Worm (Caenorhabditis elegans) whole organism, L4 larva: ENCODE results near the gene ugt-60.

Source experiments
- D1046.2 ChIP-seq: fragments of 200-800 bp; sonication (Bioruptor generic); IDR thresholded peaks from 2 replicates; pipeline ENCODE4 v1.3.6; 2022; ENCODE audit warnings: missing genetic modification characterization, missing compliant biosample characterization
- F49E8.2 ChIP-seq: sonication (generic microtip); optimal IDR thresholded peaks from 2 replicates; lab custom pipeline; 2016; ENCODE audit warnings: missing compliant biosample characterization, mild to moderate bottlenecking, missing genetic modification characterization, borderline replicate concordance
- T26A8.4 ChIP-seq: fragments of 200-800 bp; sonication (Bioruptor generic); IDR thresholded peaks from 2 replicates; pipeline ENCODE4 v1.3.6; 2022; ENCODE audit warnings: missing genetic modification characterization, missing compliant biosample characterization
- Y5F2A.4 ChIP-seq: fragments of 200-800 bp; sonication (Bioruptor generic); optimal IDR thresholded peaks from 2 replicates; lab custom pipeline; 2018; ENCODE audit warnings: mild to moderate bottlenecking, missing genetic modification characterization, missing compliant biosample characterization
- Y75B8A.6 ChIP-seq: fragments of 200-800 bp; sonication (Bioruptor generic); IDR thresholded peaks from 2 replicates; pipeline ENCODE4 v1.3.6; 2022; ENCODE audit warnings: missing genetic modification reagents, missing genetic modification characterization, missing compliant biosample characterization
- ceh-20 ChIP-seq: fragments of 200-800 bp; sonication (Bioruptor generic); IDR thresholded peaks from 2 replicates; pipeline ENCODE4 v1.3.6; 2022; ENCODE audit warnings: missing genetic modification reagents, missing genetic modification characterization, missing compliant biosample characterization
- ceh-32 ChIP-seq: sonication (generic microtip); optimal IDR thresholded peaks from 2 replicates; lab custom pipeline; 2016; ENCODE audit warnings: mild to moderate bottlenecking, missing genetic modification characterization, missing compliant biosample characterization; ENCODE audit not compliant: poor library complexity
- ceh-62 ChIP-seq: sonication (generic microtip); optimal IDR thresholded peaks from 2 replicates; lab custom pipeline; 2017; ENCODE audit warnings: missing biosample characterization, missing genetic modification characterization
- ces-1 ChIP-seq: fragments of 150-350 bp; sonication (generic microtip); optimal IDR thresholded peaks from 4 replicates; lab custom pipeline; 2014; ENCODE audit warnings: missing biosample characterization, missing genetic modification reagents, missing genetic modification characterization
- daf-12 ChIP-seq: fragments of 150-350 bp; optimal IDR thresholded peaks from 2 replicates; lab custom pipeline; 2014; ENCODE audit warnings: missing biosample characterization, missing genetic modification reagents, missing genetic modification characterization
- daf-16 ChIP-seq, 3 experiments: sonication (generic microtip); optimal IDR thresholded peaks; 2 replicates each; lab custom pipeline; 2016 to 2017; ENCODE audit warnings: missing genetic modification characterization in 3 of 3, missing genetic modification reagents in 3 of 3, mild to moderate bottlenecking in 2 of 3, missing compliant biosample characterization in 2 of 3, missing biosample characterization in 1 of 3, moderate library complexity in 1 of 3
- dmd-6 ChIP-seq: fragments of 200-800 bp; sonication (Bioruptor generic); IDR thresholded peaks from 2 replicates; pipeline ENCODE4 v1.3.6; 2022; ENCODE audit warnings: missing genetic modification reagents, missing genetic modification characterization, missing compliant biosample characterization
- dmd-9 ChIP-seq: fragments of 200-800 bp; sonication (Bioruptor generic); IDR thresholded peaks from 2 replicates; pipeline ENCODE4 v1.3.6; 2022; ENCODE audit warnings: missing genetic modification reagents, missing genetic modification characterization, missing compliant biosample characterization
- dpl-1 ChIP-seq: fragments of 150-350 bp; optimal IDR thresholded peaks from 2 replicates; lab custom pipeline; 2014; ENCODE audit warnings: missing biosample characterization, missing genetic modification reagents, missing genetic modification characterization
- dve-1 ChIP-seq: sonication (generic microtip); optimal IDR thresholded peaks from 2 replicates; lab custom pipeline; 2017; ENCODE audit warnings: antibody characterized with exemption, mild to moderate bottlenecking, missing genetic modification characterization, missing compliant biosample characterization; ENCODE audit not compliant: insufficient read depth
- egl-27 ChIP-seq: sonication (generic microtip); optimal IDR thresholded peaks from 3 replicates; lab custom pipeline; 2017; ENCODE audit warnings: missing biosample characterization, missing genetic modification reagents, missing genetic modification characterization
- fkh-10 ChIP-seq: fragments of 150-350 bp; optimal IDR thresholded peaks from 2 replicates; lab custom pipeline; 2014; ENCODE audit warnings: missing biosample characterization, missing genetic modification reagents, missing genetic modification characterization
- fos-1 ChIP-seq: fragments of 150-350 bp; optimal IDR thresholded peaks from 2 replicates; lab custom pipeline; 2014; ENCODE audit warnings: missing biosample characterization, missing genetic modification characterization
- jun-1 ChIP-seq: fragments of 150-350 bp; optimal IDR thresholded peaks from 2 replicates; lab custom pipeline; 2014; ENCODE audit warnings: missing biosample characterization, missing genetic modification reagents, missing genetic modification characterization
- lin-15B ChIP-seq: fragments of 150-350 bp; sonication (generic microtip); optimal IDR thresholded peaks from 3 replicates; lab custom pipeline; 2014; ENCODE audit warnings: missing biosample characterization, missing genetic modification characterization
- lin-29 ChIP-seq: fragments of 200-800 bp; sonication (Bioruptor generic); IDR thresholded peaks from 2 replicates; pipeline ENCODE4 v1.3.6; 2022; ENCODE audit warnings: missing genetic modification reagents, missing genetic modification characterization, missing compliant biosample characterization
- lin-39 ChIP-seq: fragments of 150-350 bp; optimal IDR thresholded peaks from 2 replicates; lab custom pipeline; 2014; ENCODE audit warnings: missing biosample characterization, missing genetic modification reagents, missing genetic modification characterization
- lsy-2 ChIP-seq, 2 experiments: fragments of 150-350 bp in 1 of 2; sonication (generic microtip) in 1 of 2; optimal IDR thresholded peaks; 2 replicates each; lab custom pipeline; 2014 to 2017; ENCODE audit warnings: missing biosample characterization in 2 of 2, missing genetic modification characterization in 2 of 2
- madf-9 ChIP-seq: fragments of 200-800 bp; sonication (Bioruptor generic); conservative IDR thresholded peaks from 2 replicates; pipeline ENCODE4 v1.3.6; 2022; ENCODE audit warnings: missing genetic modification reagents, missing genetic modification characterization, missing compliant biosample characterization
- mes-2 ChIP-seq: sonication (generic microtip); optimal IDR thresholded peaks from 2 replicates; lab custom pipeline; 2016; ENCODE audit warnings: missing genotype, mild to moderate bottlenecking, missing genetic modification characterization, missing compliant biosample characterization; ENCODE audit not compliant: poor library complexity, severe bottlenecking
- mxl-2 ChIP-seq: fragments of 200-800 bp; sonication (Bioruptor generic); conservative IDR thresholded peaks from 2 replicates; pipeline ENCODE4 v1.3.6; 2022; ENCODE audit warnings: missing genetic modification reagents, missing genetic modification characterization, missing compliant biosample characterization
- nhr-10 ChIP-seq: fragments of 150-350 bp; optimal IDR thresholded peaks from 2 replicates; lab custom pipeline; 2014; ENCODE audit warnings: missing biosample characterization, missing genetic modification characterization
- nhr-102 ChIP-seq: sonication (generic microtip); optimal IDR thresholded peaks from 2 replicates; lab custom pipeline; 2016; ENCODE audit warnings: mild to moderate bottlenecking, missing genetic modification characterization, moderate library complexity, missing compliant biosample characterization
- nhr-111 ChIP-seq: fragments of 200-800 bp; sonication (Bioruptor generic); optimal IDR thresholded peaks from 2 replicates; lab custom pipeline; 2018; ENCODE audit warnings: mild to moderate bottlenecking, missing genetic modification characterization, missing compliant biosample characterization
- nhr-25 ChIP-seq: sonication (generic microtip); optimal IDR thresholded peaks from 2 replicates; lab custom pipeline; 2017; ENCODE audit warnings: missing genetic modification characterization, mild to moderate bottlenecking, missing compliant biosample characterization, antibody characterized with exemption, moderate library complexity, borderline replicate concordance; ENCODE audit not compliant: insufficient read depth
- nhr-28 ChIP-seq: fragments of 150-350 bp; optimal IDR thresholded peaks from 2 replicates; lab custom pipeline; 2014; ENCODE audit warnings: missing biosample characterization, missing genetic modification characterization
- nhr-42 ChIP-seq: fragments of 200-800 bp; sonication (Bioruptor generic); IDR thresholded peaks from 2 replicates; pipeline ENCODE4 v1.3.6; 2022; ENCODE audit warnings: missing genetic modification characterization, missing compliant biosample characterization
- nhr-48 ChIP-seq: sonication (generic microtip); optimal IDR thresholded peaks from 2 replicates; lab custom pipeline; 2016; ENCODE audit warnings: mild to moderate bottlenecking, missing genetic modification characterization, missing compliant biosample characterization
- nhr-76 ChIP-seq: fragments of 150-350 bp; optimal IDR thresholded peaks from 2 replicates; lab custom pipeline; 2014; ENCODE audit warnings: missing biosample characterization, missing genetic modification characterization
- nhr-77 ChIP-seq: fragments of 150-350 bp; optimal IDR thresholded peaks from 2 replicates; lab custom pipeline; 2014; ENCODE audit warnings: missing biosample characterization, missing genetic modification characterization
- php-3 ChIP-seq: fragments of 200-800 bp; sonication (Bioruptor generic); IDR thresholded peaks from 2 replicates; pipeline ENCODE4 v1.3.6; 2022; ENCODE audit warnings: missing genetic modification reagents, missing genetic modification characterization, missing compliant biosample characterization
- pqm-1 ChIP-seq: sonication (generic microtip); optimal IDR thresholded peaks from 2 replicates; lab custom pipeline; 2017; ENCODE audit warnings: missing biosample characterization, missing genetic modification characterization
- sdz-12 ChIP-seq: fragments of 200-800 bp; sonication (Bioruptor generic); optimal IDR thresholded peaks from 2 replicates; lab custom pipeline; 2018; ENCODE audit warnings: mild to moderate bottlenecking, missing genetic modification characterization, missing compliant biosample characterization
- snpc-1.2 ChIP-seq: fragments of 200-800 bp; sonication (Bioruptor generic); IDR thresholded peaks from 2 replicates; pipeline ENCODE4 v1.3.6; 2022; ENCODE audit warnings: missing genetic modification reagents, missing genetic modification characterization, missing compliant biosample characterization
- tag-97 ChIP-seq: fragments of 200-800 bp; sonication (Bioruptor generic); IDR thresholded peaks from 2 replicates; pipeline ENCODE4 v1.3.6; 2022; ENCODE audit warnings: missing genetic modification characterization, missing compliant biosample characterization
- unc-39 ChIP-seq: sonication (generic microtip); optimal IDR thresholded peaks from 2 replicates; lab custom pipeline; 2017; ENCODE audit warnings: missing biosample characterization, missing genetic modification characterization
- unc-62 ChIP-seq, 3 experiments: fragments of 150-350 bp in 1 of 3; sonication (generic microtip); optimal IDR thresholded peaks in 2 of 3; peaks in 1 of 3; 1 replicate in 1 of 3; 2 replicates in 2 of 3; lab custom pipeline; 2014 to 2017; ENCODE audit warnings: missing biosample characterization in 3 of 3, missing genetic modification characterization in 3 of 3, missing genetic modification reagents in 3 of 3, missing genotype in 1 of 3
- zfp-3 ChIP-seq: fragments of 200-800 bp; sonication (Bioruptor generic); conservative IDR thresholded peaks from 2 replicates; pipeline ENCODE4 v1.3.6; 2022; ENCODE audit warnings: missing genetic modification reagents, missing genetic modification characterization, missing compliant biosample characterization
- zip-11 ChIP-seq: fragments of 200-800 bp; sonication (Bioruptor generic); IDR thresholded peaks from 2 replicates; pipeline ENCODE4 v1.3.6; 2022; ENCODE audit warnings: missing genetic modification characterization, missing compliant biosample characterization
- ztf-11 ChIP-seq: fragments of 150-350 bp; optimal IDR thresholded peaks from 2 replicates; lab custom pipeline; 2014; ENCODE audit warnings: missing biosample characterization, missing genetic modification characterization
- ztf-7 ChIP-seq: fragments of 150-350 bp; optimal IDR thresholded peaks from 2 replicates; lab custom pipeline; 2014; ENCODE audit warnings: missing biosample characterization, missing genetic modification characterization

ugt-60 gene

DNA sequence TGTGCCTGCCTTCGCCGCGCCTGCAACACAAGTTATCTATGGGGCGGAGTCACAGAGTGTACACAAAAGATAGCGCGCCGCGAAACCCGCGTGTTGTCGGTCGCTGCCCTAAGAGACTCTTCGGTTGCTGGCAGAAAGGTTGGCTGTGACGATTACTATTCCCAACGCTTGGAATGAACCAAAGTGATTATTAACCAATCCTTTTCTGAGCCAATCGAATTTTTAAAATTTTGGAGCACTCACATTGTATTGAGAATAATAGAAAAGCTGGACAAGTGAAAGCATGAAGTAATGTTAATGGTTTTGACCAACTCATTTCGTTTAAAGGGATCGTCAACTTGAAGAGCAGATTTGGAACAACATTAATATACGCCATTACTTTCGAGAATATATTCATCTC, 38.4 kb upstream of the ugt-60 start (continued):
- TF ChIP-seq nhr-25 (peak; percentile 63), dmd-9 (GFP tag; lab: Robert Waterston, UW) (no peak), nhr-77 (no peak), ztf-7 (tag; lab: Kevin White, UChicago) (peak; percentile 33), lin-15B (tag; lab: Kevin White, UChicago) (peak; percentile 46), Y5F2A.4 (no peak), nhr-102 (tag; lab: Kevin White, UChicago) (peak; percentile 73), daf-12 (tag; lab: Kevin White, UChicago) (no peak), php-3 (GFP tag; lab: Robert Waterston, UW) (peak; percentile 49; the same call in 1 of the 2 replicates), nhr-76 (no peak), Y75B8A.6 (no peak), unc-39 (tag; lab: Kevin White, UChicago) (no peak), egl-27 (tag; lab: Kevin White, UChicago) (no peak), ces-1 (no peak), T26A8.4 (GFP tag; lab: Robert Waterston, UW) (no peak; the same call in 1 of the 2 replicates), snpc-1.2 (GFP tag; lab: Robert Waterston, UW) (no peak; the same call in 1 of the 2 replicates), lin-39 (tag; lab: Kevin White, UChicago) (no peak), dpl-1 (peak; percentile 30), ceh-32 (tag; lab: Kevin White, UChicago) (no peak), unc-62 (GFP tag; optimal IDR thresholded peaks at IDR 0.05 in 1 of 2; lab: Kevin White, UChicago) (peak in 1 of 2 experiments; percentile 35), unc-62 (tag; optimal IDR thresholded peaks at IDR 0.05; lab: Kevin White, UChicago) (no peak), nhr-48 (tag; lab: Kevin White, UChicago) (peak; percentile 63), zfp-3 (no peak), fos-1 (tag; lab: Kevin White, UChicago) (no peak), nhr-42 (GFP tag; lab: Robert Waterston, UW) (peak; percentile 27; the same call in 1 of the 2 replicates), ceh-20 (GFP tag; lab: Robert Waterston, UW) (no peak), madf-9 (GFP tag; lab: Robert Waterston, UW) (no peak), ceh-62 (no peak), F49E8.2 (tag; lab: Kevin White, UChicago) (peak; percentile 90), jun-1 (tag; lab: Kevin White, UChicago) (peak; percentile 7), ztf-11 (tag; lab: Kevin White, UChicago) (no peak), fkh-10 (GFP tag; lab: Kevin White, UChicago) (no peak), zip-11 (GFP tag; lab: Robert Waterston, UW) (no peak), D1046.2 (GFP tag; lab: Robert Waterston, UW) (no peak), mxl-2 (GFP tag; lab: Robert Waterston, UW) (no peak)
- TF ChIP-seq, all 104 proteins: peak for 38

- TF ChIP-seq sdz-12 (GFP tag; lab: Kevin White, UChicago) (no peak), lsy-2 (tag; optimal IDR thresholded peaks at IDR 0.05; lab: Kevin White, UChicago) (peak in 1 of 2 experiments; percentile 16), mes-2 (tag; lab: Kevin White, UChicago) (no peak), dmd-6 (GFP tag; lab: Robert Waterston, UW) (peak; percentile 62), nhr-111 (GFP tag; lab: Kevin White, UChicago) (no peak), pqm-1 (tag; lab: Kevin White, UChicago) (peak; percentile 13), F49E8.2 (tag; lab: Kevin White, UChicago) (no peak), tag-97 (GFP tag; lab: Robert Waterston, UW) (no peak), nhr-28 (peak; percentile 49), nhr-10 (tag; lab: Kevin White, UChicago) (no peak), lin-29 (GFP tag; lab: Robert Waterston, UW) (no peak), dve-1 (tag; lab: Kevin White, UChicago) (peak; percentile 73), lin-15B (tag; lab: Kevin White, UChicago) (no peak), ztf-7 (tag; lab: Kevin White, UChicago) (peak; percentile 61), daf-16 (GFP tag; optimal IDR thresholded peaks at IDR 0.05; lab: Kevin White, UChicago) (no peak), daf-16 (tag; optimal IDR thresholded peaks at IDR 0.05; lab: Kevin White, UChicago) (peak; percentile 53)
- TF ChIP-seq, all 104 proteins: peak for 7
Observed at ce11 chrIII:9714731-9715130, 35.9 kb upstream of the ugt-60 start.
